Fruit fly (Drosophila melanogaster): ENCODE data around the gene osi.

DNA sequence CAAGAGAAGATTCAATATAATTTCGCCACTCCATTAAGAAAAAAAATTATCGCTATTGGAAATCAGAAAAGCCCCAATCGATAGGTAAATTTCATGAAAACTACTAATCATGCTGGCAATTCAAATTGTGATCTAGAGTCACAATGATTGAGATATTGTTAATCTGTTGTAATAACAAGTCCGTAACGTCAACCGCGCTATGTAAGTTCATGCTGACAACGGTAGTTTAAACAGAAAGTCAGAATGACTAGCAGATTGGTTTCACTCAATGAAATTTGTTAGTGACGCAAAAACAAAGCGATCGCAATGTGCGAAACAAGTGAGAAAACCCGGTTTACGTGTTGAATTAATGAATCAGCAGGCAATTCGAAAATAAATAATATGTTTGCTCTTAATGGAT is 30.6 kb downstream of the osi start:
- no peak for TF ChIP-seq Dll (optimal IDR thresholded peaks at IDR 0.05)
- no peak for TF ChIP-seq pan (optimal IDR thresholded peaks at IDR 0.05)
- TF ChIP-seq psq (optimal IDR thresholded peaks at IDR 0.05): no peak
- no peak for TF ChIP-seq EcR (GFP tag; optimal IDR thresholded peaks at IDR 0.05)
- no peak for TF ChIP-seq CG8478 (optimal IDR thresholded peaks at IDR 0.05)
- TF ChIP-seq usp (GFP tag; optimal IDR thresholded peaks at IDR 0.05): no peak
